Fruit fly (Drosophila melanogaster): ENCODE results near the gene CG46320.
A peak's percentile ranks its signal among the peaks of the same experiment; 100 is the strongest.

- no peak for TF ChIP-seq CG33017 (tag; optimal IDR thresholded peaks at IDR 0.05)
- TF ChIP-seq CG14711 (tag; optimal IDR thresholded peaks at IDR 0.05), result no peak
- TF ChIP-seq CG5204 (GFP tag; optimal IDR thresholded peaks at IDR 0.05), result no peak
- no peak for TF ChIP-seq Clk (GFP tag; optimal IDR thresholded peaks at IDR 0.05)
- peak; percentile 85 to 95 for TF ChIP-seq cnc (optimal IDR thresholded peaks at IDR 0.05)
- TF ChIP-seq CG7101 (tag; optimal IDR thresholded peaks at IDR 0.05), result no peak
- no peak for TF ChIP-seq ovo (GFP tag; optimal IDR thresholded peaks at IDR 0.05)
- TF ChIP-seq toe (GFP tag; optimal IDR thresholded peaks at IDR 0.05), result no peak
- no peak for TF ChIP-seq Crg-1 (GFP tag; optimal IDR thresholded peaks at IDR 0.05)
- no peak for TF ChIP-seq Mnt (GFP tag; optimal IDR thresholded peaks at IDR 0.05)
Observed at dm6 chr3L:5765844-5766200, 101.9 kb downstream of the CG46320 start, which contains the start of gene Txl.

Data from whole organism, adult.